Fruit fly (Drosophila melanogaster): ENCODE results near the gene CG43115.

CG43115 gene

dm6 chrX:6027846-6028245 is 38.4 kb downstream of the CG43115 start (continued):
- peak; percentile 40 for TF ChIP-seq lz (GFP tag; optimal IDR thresholded peaks at IDR 0.05)
- TF ChIP-seq CG4318 (GFP tag; optimal IDR thresholded peaks at IDR 0.05): no peak
- TF ChIP-seq CG3919 (GFP tag; optimal IDR thresholded peaks at IDR 0.05): peak; percentile 60
- peak; percentile 34 for TF ChIP-seq cyc (GFP tag; optimal IDR thresholded peaks at IDR 0.05)
- TF ChIP-seq OdsH (GFP tag; optimal IDR thresholded peaks at IDR 0.05): peak; percentile 37
- peak; percentile 5 for TF ChIP-seq CG11902 (GFP tag; optimal IDR thresholded peaks at IDR 0.05)
- TF ChIP-seq CG6854 (GFP tag; optimal IDR thresholded peaks at IDR 0.05): peak; percentile 1
- peak; percentile 64 for TF ChIP-seq Eip75B (GFP tag; optimal IDR thresholded peaks at IDR 0.05)
- peak; percentile 82 for TF ChIP-seq Gug (GFP tag; IDR thresholded peaks at IDR 0.05)
- no peak for TF ChIP-seq Hr38 (GFP tag; optimal IDR thresholded peaks at IDR 0.05)
- peak; percentile 82 for TF ChIP-seq CG6163 (GFP tag; IDR thresholded peaks at IDR 0.05)
- peak; percentile 29 for TF ChIP-seq CG11762 (GFP tag; optimal IDR thresholded peaks at IDR 0.05; ENCODE audit: insufficient read depth)
- peak; percentile 59 for TF ChIP-seq pdm3 (GFP tag; optimal IDR thresholded peaks at IDR 0.05)
- peak; percentile 3 for TF ChIP-seq CG8319 (GFP tag; optimal IDR thresholded peaks at IDR 0.05)
- peak; percentile 14 for TF ChIP-seq Hr39 (GFP tag; optimal IDR thresholded peaks at IDR 0.05)
- peak; percentile 16 for TF ChIP-seq Smox (GFP tag; optimal IDR thresholded peaks at IDR 0.05)
- TF ChIP-seq Sox14 (GFP tag; optimal IDR thresholded peaks at IDR 0.05): peak; percentile 49
- TF ChIP-seq CG16779 (tag; optimal IDR thresholded peaks at IDR 0.05): peak; percentile 12
- peak; percentile 83 for TF ChIP-seq CG8119 (GFP tag; IDR thresholded peaks at IDR 0.05)
- peak; percentile 63 for TF ChIP-seq CG10669 (GFP tag; optimal IDR thresholded peaks at IDR 0.05)
- TF ChIP-seq CG1621 (tag; optimal IDR thresholded peaks at IDR 0.05): peak; percentile 43
- peak; percentile 47 for TF ChIP-seq spab (GFP tag; optimal IDR thresholded peaks at IDR 0.05)
- TF ChIP-seq CG3032 (tag; optimal IDR thresholded peaks at IDR 0.05): peak; percentile 76

DNA sequence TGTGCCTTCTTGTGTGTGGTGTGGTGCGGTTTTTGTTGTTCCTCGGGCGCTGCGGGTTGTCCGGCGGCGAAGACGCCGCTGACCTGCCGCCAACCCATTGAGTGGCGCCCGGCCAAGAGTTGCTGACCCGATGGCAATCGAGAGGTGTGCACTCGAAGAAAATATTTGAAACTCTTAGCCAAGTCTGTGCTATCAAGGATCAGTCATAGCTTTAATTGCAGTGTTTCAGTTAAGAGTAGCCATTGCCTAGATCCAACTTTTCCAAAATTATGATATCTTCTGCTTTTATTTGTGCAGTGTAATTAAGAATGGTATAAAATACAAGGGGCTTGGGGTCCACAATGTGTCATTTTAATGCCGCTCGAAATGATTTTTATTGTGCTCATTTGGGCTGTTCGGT is 41.6 kb downstream of the CG43115 start:
- TF ChIP-seq Sox15 (GFP tag; optimal IDR thresholded peaks at IDR 0.05): peak; percentile 45
- TF ChIP-seq CG31627 (GFP tag; optimal IDR thresholded peaks at IDR 0.05): peak; percentile 74
- peak; percentile 45 for TF ChIP-seq fd59A (GFP tag; optimal IDR thresholded peaks at IDR 0.05)
- peak; percentile 59 for TF ChIP-seq CG1621 (tag; optimal IDR thresholded peaks at IDR 0.05)
- TF ChIP-seq CG11762 (GFP tag; optimal IDR thresholded peaks at IDR 0.05; ENCODE audit: insufficient read depth): peak; percentile 35
- TF ChIP-seq svp (GFP tag): peak; percentile 87
- TF ChIP-seq CG6792 (GFP tag; optimal IDR thresholded peaks at IDR 0.05): peak; percentile 77
- TF ChIP-seq dac (GFP tag; optimal IDR thresholded peaks at IDR 0.05): no peak
- TF ChIP-seq Hr39 (GFP tag; optimal IDR thresholded peaks at IDR 0.05): peak; percentile 78
- peak; percentile 27 for TF ChIP-seq CG6808 (GFP tag; optimal IDR thresholded peaks at IDR 0.05)
- TF ChIP-seq fd85E (GFP tag; optimal IDR thresholded peaks at IDR 0.05): peak; percentile 23
- no peak for TF ChIP-seq Hr4 (GFP tag; optimal IDR thresholded peaks at IDR 0.05)
- TF ChIP-seq net (GFP tag; optimal IDR thresholded peaks at IDR 0.05): peak; percentile 55
- peak; percentile 6 to 39 for TF ChIP-seq salr (GFP tag; optimal IDR thresholded peaks at IDR 0.05)
- peak; percentile 64 for TF ChIP-seq lz (GFP tag; optimal IDR thresholded peaks at IDR 0.05)
- TF ChIP-seq ss (GFP tag; optimal IDR thresholded peaks at IDR 0.05): peak in 1 of 2 experiments; percentile 66
- no peak for TF ChIP-seq Blimp-1 (GFP tag; optimal IDR thresholded peaks at IDR 0.05)
- no peak for TF ChIP-seq fkh (GFP tag; optimal IDR thresholded peaks at IDR 0.05)
- peak; percentile 63 for TF ChIP-seq Ets21C (GFP tag; optimal IDR thresholded peaks at IDR 0.05)
- TF ChIP-seq OdsH (GFP tag; optimal IDR thresholded peaks at IDR 0.05): peak; percentile 56
- no peak for TF ChIP-seq CG15336 (GFP tag; IDR thresholded peaks at IDR 0.05)
- TF ChIP-seq Ets96B (tag; optimal IDR thresholded peaks at IDR 0.05): peak; percentile 59
- no peak for TF ChIP-seq CG16779 (tag; optimal IDR thresholded peaks at IDR 0.05)
- TF ChIP-seq CG10669 (GFP tag; optimal IDR thresholded peaks at IDR 0.05): peak; percentile 67
- TF ChIP-seq vri (GFP tag; optimal IDR thresholded peaks at IDR 0.05): peak; percentile 59
- no peak for TF ChIP-seq Hr38 (GFP tag; optimal IDR thresholded peaks at IDR 0.05)
- no peak for TF ChIP-seq CG8119 (GFP tag; IDR thresholded peaks at IDR 0.05)
- peak; percentile 25 for TF ChIP-seq CG9139 (GFP tag; optimal IDR thresholded peaks at IDR 0.05)
- TF ChIP-seq CG11902 (GFP tag; optimal IDR thresholded peaks at IDR 0.05): peak; percentile 69
- peak; percentile 64 for TF ChIP-seq CG7368 (GFP tag; optimal IDR thresholded peaks at IDR 0.05)
- peak; percentile 62 for TF ChIP-seq acj6 (GFP tag; optimal IDR thresholded peaks at IDR 0.05)
- no peak for TF ChIP-seq CG6276 (GFP tag; optimal IDR thresholded peaks at IDR 0.05)
- TF ChIP-seq Eip93F (GFP tag; optimal IDR thresholded peaks at IDR 0.05): no peak
- peak; percentile 66 for TF ChIP-seq pdm3 (GFP tag; optimal IDR thresholded peaks at IDR 0.05)
- peak; percentile 63 for TF ChIP-seq CG34406 (GFP tag; optimal IDR thresholded peaks at IDR 0.05)
- TF ChIP-seq Smox (GFP tag; optimal IDR thresholded peaks at IDR 0.05): peak; percentile 72
- TF ChIP-seq cyc (GFP tag; optimal IDR thresholded peaks at IDR 0.05): peak; percentile 77
- no peak for TF ChIP-seq CG11294 (GFP tag; IDR thresholded peaks at IDR 0.05)
- TF ChIP-seq CG3919 (GFP tag; optimal IDR thresholded peaks at IDR 0.05): peak; percentile 66
- TF ChIP-seq spab (GFP tag; optimal IDR thresholded peaks at IDR 0.05): peak; percentile 43
- peak; percentile 65 for TF ChIP-seq CG3032 (tag; optimal IDR thresholded peaks at IDR 0.05)
